Fruit fly (Drosophila melanogaster) whole organism, embryonic: ENCODE data around the gene CG14439.

Source experiments
- CG10274 ChIP-seq: fragments of 200-800 bp; sonication (Bioruptor generic); optimal IDR thresholded peaks from 3 replicates; lab custom pipeline; 2017; ENCODE audit warnings: missing biosample characterization, mild to moderate bottlenecking, missing genetic modification characterization
- CG10565 ChIP-seq: fragments of 200-800 bp; sonication (Bioruptor generic); optimal IDR thresholded peaks from 3 replicates; lab custom pipeline; 2016; ENCODE audit warnings: missing biosample characterization, mild to moderate bottlenecking, missing genetic modification characterization
- CG11085 ChIP-seq: fragments of 200-800 bp; sonication (Bioruptor generic); IDR thresholded peaks from 2 replicates; pipeline ENCODE4 v1.3.6; 2022; ENCODE audit warnings: missing biosample characterization, missing genetic modification characterization
- CG14860 ChIP-seq: fragments of 200-800 bp; sonication (Bioruptor generic); IDR thresholded peaks from 3 replicates; pipeline ENCODE4 v1.3.6; 2022; ENCODE audit warnings: missing biosample characterization, missing genetic modification characterization; ENCODE audit not compliant: partially characterized antibody
- CG15514 ChIP-seq: fragments of 200-800 bp; sonication (Bioruptor generic); optimal IDR thresholded peaks from 3 replicates; lab custom pipeline; 2017; ENCODE audit warnings: missing biosample characterization, missing genetic modification characterization, mild to moderate bottlenecking, moderate library complexity, missing genetic modification reagents
- CG15601 ChIP-seq: fragments of 200-800 bp; sonication (Bioruptor generic); optimal IDR thresholded peaks from 3 replicates; lab custom pipeline; 2019; ENCODE audit warnings: missing biosample characterization, mild to moderate bottlenecking, missing genetic modification characterization, moderate library complexity
- CG1602 ChIP-seq: fragments of 200-800 bp; sonication (Bioruptor generic); optimal IDR thresholded peaks from 3 replicates; lab custom pipeline; 2016; ENCODE audit warnings: missing biosample characterization, missing genetic modification characterization
- CG17912 ChIP-seq: fragments of 200-800 bp; sonication (Bioruptor generic); optimal IDR thresholded peaks from 2 replicates; lab custom pipeline; 2018; ENCODE audit warnings: missing biosample characterization, mild to moderate bottlenecking, missing genetic modification characterization
- CG18476 ChIP-seq: fragments of 200-800 bp; sonication (Bioruptor generic); optimal IDR thresholded peaks from 2 replicates; lab custom pipeline; 2016; ENCODE audit warnings: missing biosample characterization, mild to moderate bottlenecking, missing genetic modification characterization
- CG31224 ChIP-seq: fragments of 200-800 bp; sonication (Bioruptor generic); IDR thresholded peaks from 2 replicates; pipeline ENCODE4 v1.3.6; 2022; ENCODE audit warnings: missing biosample characterization, missing genetic modification characterization
- CG3163 ChIP-seq: fragments of 200-800 bp; sonication (Bioruptor generic); optimal IDR thresholded peaks from 3 replicates; lab custom pipeline; 2016; ENCODE audit warnings: missing biosample characterization, missing genetic modification characterization
- CG33213 ChIP-seq: fragments of 200-800 bp; sonication (Bioruptor generic); optimal IDR thresholded peaks from 3 replicates; lab custom pipeline; 2016; ENCODE audit warnings: missing biosample characterization, missing genetic modification characterization
- CG5245 ChIP-seq: fragments of 200-800 bp; sonication (Bioruptor generic); optimal IDR thresholded peaks from 3 replicates; lab custom pipeline; 2016; ENCODE audit warnings: missing biosample characterization, missing genetic modification characterization
- CG6254 ChIP-seq: fragments of 200-800 bp; sonication (Bioruptor generic); optimal IDR thresholded peaks from 3 replicates; lab custom pipeline; 2017; ENCODE audit warnings: mild to moderate bottlenecking, missing biosample characterization, missing genetic modification reagents, missing genetic modification characterization
- CG7987 ChIP-seq: fragments of 200-800 bp; sonication (Bioruptor generic); optimal IDR thresholded peaks from 2 replicates; lab custom pipeline; 2018; ENCODE audit warnings: missing biosample characterization, mild to moderate bottlenecking, missing genetic modification characterization, moderate library complexity
- CkIIα-i1 ChIP-seq: fragments of 200-800 bp; sonication (Bioruptor generic); IDR thresholded peaks from 2 replicates; pipeline ENCODE4 v1.3.6; 2022; ENCODE audit warnings: missing biosample characterization, missing genetic modification characterization
- CoRest ChIP-seq: fragments of 200-800 bp; sonication (Bioruptor generic); optimal IDR thresholded peaks from 3 replicates; lab custom pipeline; 2018; ENCODE audit warnings: missing biosample characterization, mild to moderate bottlenecking, missing genetic modification characterization, moderate library complexity
- Elba2 ChIP-seq: fragments of 200-800 bp; sonication (Bioruptor generic); optimal IDR thresholded peaks from 3 replicates; lab custom pipeline; 2016; ENCODE audit warnings: missing biosample characterization, missing genetic modification characterization
- Ets65A ChIP-seq: fragments of 200-800 bp; sonication (Bioruptor generic); peaks from one replicate; lab custom pipeline; 2016; ENCODE audit warnings: missing biosample characterization, missing genetic modification characterization
- Fer1 ChIP-seq: fragments of 200-800 bp; sonication (Bioruptor generic); optimal IDR thresholded peaks from 2 replicates; lab custom pipeline; 2017; ENCODE audit warnings: missing biosample characterization, mild to moderate bottlenecking, missing genetic modification characterization
- Fer2 ChIP-seq: fragments of 200-800 bp; sonication (Bioruptor generic); optimal IDR thresholded peaks from 2 replicates; lab custom pipeline; 2018; ENCODE audit warnings: missing biosample characterization, mild to moderate bottlenecking, missing genetic modification characterization, moderate library complexity
- Gsc ChIP-seq: fragments of 200-800 bp; sonication (Bioruptor generic); IDR thresholded peaks from 2 replicates; pipeline ENCODE4 v1.3.6; 2022; ENCODE audit warnings: missing biosample characterization, missing genetic modification characterization
- HHEX ChIP-seq: fragments of 200-800 bp; sonication (Bioruptor generic); optimal IDR thresholded peaks from 3 replicates; lab custom pipeline; 2017; ENCODE audit warnings: missing biosample characterization, mild to moderate bottlenecking, missing genetic modification characterization, missing genetic modification reagents
- Hsf ChIP-seq: fragments of 200-800 bp; sonication (Bioruptor generic); optimal IDR thresholded peaks from 3 replicates; lab custom pipeline; 2016; ENCODE audit warnings: missing biosample characterization, missing genetic modification characterization
- Nf-YC ChIP-seq: fragments of 200-800 bp; optimal IDR thresholded peaks from 3 replicates; lab custom pipeline; 2019; ENCODE audit warnings: missing biosample characterization, mild to moderate bottlenecking, missing genetic modification characterization, moderate library complexity
- Oaz ChIP-seq: fragments of 200-800 bp; sonication (Bioruptor generic); IDR thresholded peaks from 2 replicates; pipeline ENCODE4 v1.3.6; 2022; ENCODE audit warnings: missing biosample characterization, missing genetic modification characterization
- Optix ChIP-seq: fragments of 200-800 bp; sonication (Bioruptor generic); IDR thresholded peaks from 3 replicates; pipeline ENCODE4 v1.3.6; 2022; ENCODE audit warnings: missing biosample characterization, missing genetic modification characterization
- Ssrp ChIP-seq: fragments of 200-800 bp; sonication (Bioruptor generic); optimal IDR thresholded peaks from 2 replicates; lab custom pipeline; 2018; ENCODE audit warnings: missing biosample characterization, mild to moderate bottlenecking, missing genetic modification characterization, moderate library complexity
- Vsx1 ChIP-seq: fragments of 200-800 bp; sonication (Bioruptor generic); optimal IDR thresholded peaks from 2 replicates; lab custom pipeline; 2017; ENCODE audit warnings: missing biosample characterization, mild to moderate bottlenecking, missing genetic modification characterization, missing genetic modification reagents
- Xbp1 ChIP-seq: fragments of 200-800 bp; sonication (Bioruptor generic); optimal IDR thresholded peaks from 3 replicates; lab custom pipeline; 2016; ENCODE audit warnings: missing biosample characterization, mild to moderate bottlenecking, missing genetic modification characterization
- bigmax ChIP-seq: fragments of 200-800 bp; sonication (Bioruptor generic); optimal IDR thresholded peaks from 2 replicates; lab custom pipeline; 2018; ENCODE audit warnings: missing biosample characterization, mild to moderate bottlenecking, missing genetic modification characterization
- cato ChIP-seq: fragments of 200-800 bp; sonication (Bioruptor generic); optimal IDR thresholded peaks from 2 replicates; lab custom pipeline; 2016; ENCODE audit warnings: missing biosample characterization, missing genetic modification characterization, borderline replicate concordance
- caup ChIP-seq: fragments of 200-800 bp; sonication (Bioruptor generic); optimal IDR thresholded peaks from 3 replicates; lab custom pipeline; 2017; ENCODE audit warnings: missing biosample characterization, mild to moderate bottlenecking, missing genetic modification characterization, moderate library complexity; ENCODE audit not compliant: severe bottlenecking
- chif ChIP-seq, 2 experiments: fragments of 200-800 bp; sonication (Bioruptor generic); optimal IDR thresholded peaks; 3 replicates each; lab custom pipeline; 2016; ENCODE audit warnings: missing biosample characterization in 2 of 2, missing genetic modification characterization in 2 of 2
- dati ChIP-seq: fragments of 200-800 bp; sonication (Bioruptor generic); IDR thresholded peaks from 2 replicates; pipeline ENCODE4 v1.3.6; 2022; ENCODE audit warnings: missing biosample characterization, missing genetic modification characterization
- ewg ChIP-seq: fragments of 200-800 bp; sonication (Bioruptor generic); optimal IDR thresholded peaks from 3 replicates; lab custom pipeline; 2017; ENCODE audit warnings: mild to moderate bottlenecking, missing biosample characterization, missing genetic modification reagents, missing genetic modification characterization
- fd3F ChIP-seq: fragments of 200-800 bp; sonication (Bioruptor generic); optimal IDR thresholded peaks from 2 replicates; lab custom pipeline; 2018; ENCODE audit warnings: missing biosample characterization, mild to moderate bottlenecking, missing genetic modification characterization, moderate library complexity
- gce ChIP-seq: fragments of 200-800 bp; sonication (Bioruptor generic); IDR thresholded peaks from 3 replicates; pipeline ENCODE4 v1.3.6; 2022; ENCODE audit warnings: missing biosample characterization, missing genetic modification characterization
- gem ChIP-seq: fragments of 200-800 bp; sonication (Bioruptor generic); optimal IDR thresholded peaks from 2 replicates; lab custom pipeline; 2019; ENCODE audit warnings: missing biosample characterization, mild to moderate bottlenecking, missing genetic modification characterization, moderate library complexity
- grau ChIP-seq: fragments of 200-800 bp; optimal IDR thresholded peaks from 3 replicates; lab custom pipeline; 2019; ENCODE audit warnings: missing biosample characterization, mild to moderate bottlenecking, missing genetic modification characterization, moderate library complexity
- h ChIP-seq: fragments of >200 bp; optimal IDR thresholded peaks from 2 replicates; lab custom pipeline; 2017
- lbe ChIP-seq: fragments of 200-800 bp; sonication (Bioruptor generic); optimal IDR thresholded peaks from 2 replicates; lab custom pipeline; 2016; ENCODE audit warnings: missing biosample characterization, mild to moderate bottlenecking, missing genetic modification characterization
- sim ChIP-seq: fragments of 200-800 bp; sonication (Bioruptor generic); IDR thresholded peaks from 2 replicates; pipeline ENCODE4 v1.3.6; 2022; ENCODE audit warnings: missing biosample characterization, missing genetic modification characterization
- sna ChIP-seq: fragments of 200-800 bp; sonication (Bioruptor generic); IDR thresholded peaks from 2 replicates; pipeline ENCODE4 v1.3.6; 2022; ENCODE audit warnings: missing biosample characterization, missing genetic modification characterization; ENCODE audit not compliant: partially characterized antibody
- tll ChIP-seq, 2 experiments: fragments of 200-800 bp in 1 of 2; fragments of >200 bp in 1 of 2; sonication (Bioruptor generic) in 1 of 2; optimal IDR thresholded peaks; 2 replicates each; lab custom pipeline; 2017 to 2019; ENCODE audit warnings: missing biosample characterization in 2 of 2, missing genetic modification characterization in 2 of 2, mild to moderate bottlenecking in 1 of 2, moderate library complexity in 1 of 2
- toy ChIP-seq: fragments of 200-800 bp; sonication (Bioruptor generic); IDR thresholded peaks from 2 replicates; pipeline ENCODE4 v1.3.6; 2022; ENCODE audit warnings: missing biosample characterization, missing genetic modification characterization
- ttk ChIP-seq: fragments of 200-800 bp; sonication (Bioruptor generic); IDR thresholded peaks from 2 replicates; pipeline ENCODE4 v2.1.2; 2022; ENCODE audit warnings: missing biosample characterization, missing genetic modification characterization
- unc-4 ChIP-seq: fragments of 200-800 bp; sonication (Bioruptor generic); IDR thresholded peaks from 2 replicates; pipeline ENCODE4 v1.3.6; 2022; ENCODE audit warnings: missing biosample characterization, missing genetic modification characterization; ENCODE audit not compliant: partially characterized antibody
- usp ChIP-seq: fragments of >200 bp; optimal IDR thresholded peaks from 2 replicates; lab custom pipeline; 2017; ENCODE audit warnings: missing biosample characterization, missing genetic modification characterization
- wor ChIP-seq: fragments of 200-800 bp; sonication (Bioruptor generic); IDR thresholded peaks from 2 replicates; pipeline ENCODE4 v1.3.6; 2022; ENCODE audit warnings: missing biosample characterization, missing genetic modification characterization

CG14439 gene

DNA sequence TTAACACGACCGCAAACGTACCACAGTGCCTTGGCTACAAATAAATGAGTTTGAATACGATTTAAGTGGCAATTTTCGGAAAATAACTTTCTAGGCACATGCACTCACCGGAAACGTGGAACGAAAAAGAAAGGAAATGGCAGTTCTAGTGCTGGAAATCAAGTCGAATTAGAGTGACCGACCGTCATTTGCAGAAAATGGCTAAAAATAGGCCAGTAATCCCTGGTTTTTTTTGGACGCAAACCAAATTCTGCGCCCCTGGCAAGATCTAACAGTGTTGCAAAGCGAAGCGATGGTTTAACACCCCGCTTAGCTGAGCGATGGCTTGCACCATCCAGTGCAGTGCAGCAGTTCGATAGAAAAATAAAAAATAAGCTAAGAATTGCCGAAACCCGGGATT lies 3.3 kb upstream of the CG14439 start, which contains the start of gene RpL17 (continued):
- TF ChIP-seq CG14860 (GFP tag; lab: Robert Waterston, UW) (no peak), caup (GFP tag; lab: Kevin White, UChicago) (peak; percentile 95), cato (peak; percentile 38), Oaz (GFP tag; lab: Robert Waterston, UW) (peak; percentile 67; the same call in 1 of the 2 replicates), CG1602 (GFP tag; lab: Kevin White, UChicago) (peak; percentile 65), dati (GFP tag; lab: Robert Waterston, UW) (peak; percentile 79), grau (tag; lab: Kevin White, UChicago) (peak; percentile 72), Optix (GFP tag; lab: Robert Waterston, UW) (peak; percentile 86), usp (GFP tag; lab: Kevin White, UChicago) (no peak), Gsc (GFP tag; lab: Robert Waterston, UW) (no peak), HHEX (GFP tag; lab: Kevin White, UChicago) (peak; percentile 84), CG11085 (peak; percentile 80), fd3F (GFP tag; lab: Kevin White, UChicago) (peak; percentile 67), chif (GFP tag; optimal IDR thresholded peaks at IDR 0.05; lab: Kevin White, UChicago) (peak; percentile 81 to 85), sna (no peak), CG17912 (GFP tag; lab: Kevin White, UChicago) (peak; percentile 95), CG15601 (peak; percentile 79), CG7987 (GFP tag; lab: Kevin White, UChicago) (peak; percentile 93), h (lab: Kevin White, UChicago) (no peak), bigmax (GFP tag; lab: Kevin White, UChicago) (no peak), CG31224 (peak; percentile 77), CG10565 (GFP tag; lab: Kevin White, UChicago) (peak; percentile 12), Fer2 (tag; lab: Kevin White, UChicago) (peak; percentile 51), Vsx1 (GFP tag; lab: Kevin White, UChicago) (peak; percentile 84), Ssrp (tag; lab: Kevin White, UChicago) (peak; percentile 44), CG6254 (GFP tag; lab: Kevin White, UChicago) (peak; percentile 62), tll (GFP tag; optimal IDR thresholded peaks at IDR 0.05; lab: Kevin White, UChicago) (no peak), lbe (peak; percentile 54), gce (peak; percentile 92), Xbp1 (peak; percentile 81), toy (GFP tag; lab: Robert Waterston, UW) (peak; percentile 69; the same call in 1 of the 2 replicates), Nf-YC (tag; lab: Kevin White, UChicago) (peak; percentile 8), CoRest (peak; percentile 57), CG33213 (peak; percentile 93), unc-4 (no peak), CG3163 (GFP tag; lab: Kevin White, UChicago) (peak; percentile 67), CkIIα-i1 (no peak), gem (peak; percentile 68), Ets65A (GFP tag; lab: Kevin White, UChicago) (peak; percentile 99), Elba2 (GFP tag; lab: Kevin White, UChicago) (no peak), CG5245 (peak; percentile 13), Fer1 (GFP tag; lab: Kevin White, UChicago) (peak; percentile 92), sim (peak; percentile 65), CG18476 (GFP tag; lab: Kevin White, UChicago) (peak; percentile 31), CG10274 (GFP tag; lab: Kevin White, UChicago) (peak; percentile 66), ewg (GFP tag; lab: Kevin White, UChicago) (peak; percentile 76), ttk (peak; percentile 78), wor (GFP tag; lab: Robert Waterston, UW) (peak; percentile 39; the same call in 1 of the 2 replicates), CG15514 (GFP tag; lab: Kevin White, UChicago) (peak; percentile 90), Hsf (GFP tag; lab: Kevin White, UChicago) (peak; percentile 77)
